Worm (Caenorhabditis elegans) whole organism, L4 larva: ENCODE measurements around the gene dhs-12.

Experiments used
- dmd-6 ChIP-seq: fragments of 200-800 bp; sonication (Bioruptor generic); IDR thresholded peaks from 2 replicates; pipeline ENCODE4 v1.3.6; 2022; ENCODE audit warnings: missing genetic modification reagents, missing genetic modification characterization, missing compliant biosample characterization
- spr-3 ChIP-seq: fragments of 200-800 bp; sonication (Bioruptor generic); optimal IDR thresholded peaks from 2 replicates; lab custom pipeline; 2018; ENCODE audit warnings: mild to moderate bottlenecking, missing genetic modification characterization, missing compliant biosample characterization

DNA sequence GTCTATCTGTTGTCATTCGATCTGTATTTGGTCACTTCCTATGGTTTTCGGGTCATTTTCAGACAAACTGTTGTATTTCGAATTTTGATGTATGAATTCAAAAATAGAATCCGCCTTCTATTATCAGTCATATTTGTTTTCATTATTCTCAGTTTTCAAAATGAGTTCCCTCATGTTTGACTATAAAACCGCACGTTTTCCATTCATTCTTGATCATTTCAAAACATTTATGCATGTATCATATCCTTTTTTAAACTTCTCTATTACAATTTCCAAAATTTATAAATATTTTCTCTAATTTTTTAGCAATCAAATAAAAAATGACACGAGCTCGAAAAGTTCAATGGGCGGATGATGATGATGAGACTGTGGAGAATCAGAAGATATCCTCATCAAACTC lies 4.5 kb upstream of the dhs-12 start, which contains the start of gene K08F4.12:
- no peak for TF ChIP-seq spr-3
- no peak for TF ChIP-seq dmd-6 (GFP tag; lab: Robert Waterston, UW)
